Worm (Caenorhabditis elegans): ENCODE data around the gene adm-2.
A peak's percentile ranks its signal among the peaks of the same experiment; 100 is the strongest.

adm-2 gene

ce11 chrX:13672622-13673021 is 15.1 kb upstream of the adm-2 start:
- TF ChIP-seq elt-2 (tag; optimal IDR thresholded peaks at IDR 0.05) (peak; percentile 73), fos-1 (tag; optimal IDR thresholded peaks at IDR 0.05) (no peak), pha-4 (tag; optimal IDR thresholded peaks at IDR 0.05) (peak; percentile 24), ztf-4 (tag; optimal IDR thresholded peaks at IDR 0.05) (no peak), pqm-1 (tag; optimal IDR thresholded peaks at IDR 0.05) (peak; percentile 56), snpc-4 (tag; optimal IDR thresholded peaks at IDR 0.05) (peak; percentile 1), egl-27 (tag; optimal IDR thresholded peaks at IDR 0.05) (no peak)

ce11 chrX:13675444-13675843 is 12.3 kb upstream of the adm-2 start:
- TF ChIP-seq nhr-28 (tag; optimal IDR thresholded peaks at IDR 0.05) (no peak), skn-1 (tag; optimal IDR thresholded peaks at IDR 0.05) (no peak), hmg-11 (tag; optimal IDR thresholded peaks at IDR 0.05) (no peak), daf-12 (tag; optimal IDR thresholded peaks at IDR 0.05) (no peak), elt-2 (tag; optimal IDR thresholded peaks at IDR 0.05) (peak; percentile 40), aly-2 (tag; optimal IDR thresholded peaks at IDR 0.05) (no peak), nhr-25 (tag; optimal IDR thresholded peaks at IDR 0.05) (peak; percentile 7), R02D3.7 (tag; optimal IDR thresholded peaks at IDR 0.05) (no peak), mml-1 (tag; optimal IDR thresholded peaks at IDR 0.05) (no peak), ceh-16 (tag; optimal IDR thresholded peaks at IDR 0.05) (no peak), nhr-67 (tag; optimal IDR thresholded peaks at IDR 0.05) (no peak), fkh-10 (GFP tag; optimal IDR thresholded peaks at IDR 0.05) (no peak), elt-1 (tag; optimal IDR thresholded peaks at IDR 0.05) (no peak), zag-1 (tag; optimal IDR thresholded peaks at IDR 0.05) (no peak), ZK546.5 (tag; optimal IDR thresholded peaks at IDR 0.05) (no peak), nhr-12 (tag; optimal IDR thresholded peaks at IDR 0.05) (no peak), sea-2 (GFP tag; optimal IDR thresholded peaks at IDR 0.05) (no peak), lin-39 (tag; optimal IDR thresholded peaks at IDR 0.05) (no peak), nhr-23 (tag; optimal IDR thresholded peaks at IDR 0.05) (peak; percentile 51), pha-4 (tag; optimal IDR thresholded peaks at IDR 0.05) (peak; percentile 37), fos-1 (tag; optimal IDR thresholded peaks at IDR 0.05) (no peak), ceh-82 (tag; optimal IDR thresholded peaks at IDR 0.05) (no peak), lsy-12 (tag; optimal IDR thresholded peaks at IDR 0.05) (no peak), nhr-77 (tag; optimal IDR thresholded peaks at IDR 0.05) (no peak), ztf-11 (tag; optimal IDR thresholded peaks at IDR 0.05) (no peak), unc-62 (GFP tag; optimal IDR thresholded peaks at IDR 0.05) (no peak), egl-5 (tag; optimal IDR thresholded peaks at IDR 0.05) (no peak), jun-1 (tag; optimal IDR thresholded peaks at IDR 0.05) (peak; percentile 13), nhr-237 (tag; optimal IDR thresholded peaks at IDR 0.05) (no peak), fkh-2 (tag; optimal IDR thresholded peaks at IDR 0.05) (no peak)

- TF ChIP-seq nhr-67 (tag; optimal IDR thresholded peaks at IDR 0.05) = no peak
- TF ChIP-seq zag-1 (tag; optimal IDR thresholded peaks at IDR 0.05) = no peak
- no peak for TF ChIP-seq nhr-77 (tag; optimal IDR thresholded peaks at IDR 0.05)
- no peak for TF ChIP-seq unc-62 (GFP tag; optimal IDR thresholded peaks at IDR 0.05)
- TF ChIP-seq fkh-2 (tag; optimal IDR thresholded peaks at IDR 0.05) = no peak
- no peak for TF ChIP-seq nhr-28 (tag; optimal IDR thresholded peaks at IDR 0.05)
Measured at ce11 chrX:13676892-13677291, 10.9 kb upstream of the adm-2 start, which contains the start of gene gck-4. Gene gck-4, plus strand, starts transcription at chrX:13677192.

- peak; percentile 59 for TF ChIP-seq jun-1 (tag; optimal IDR thresholded peaks at IDR 0.05)
- TF ChIP-seq ceh-28 (tag; optimal IDR thresholded peaks at IDR 0.05) = no peak
- no peak for TF ChIP-seq nhr-67 (tag; optimal IDR thresholded peaks at IDR 0.05)
- peak; percentile 36 for TF ChIP-seq pha-4 (tag; optimal IDR thresholded peaks at IDR 0.05)
- no peak for TF ChIP-seq sea-2 (GFP tag; optimal IDR thresholded peaks at IDR 0.05)
- TF ChIP-seq ztf-4 (tag; optimal IDR thresholded peaks at IDR 0.05) = no peak
- TF ChIP-seq mml-1 (tag; optimal IDR thresholded peaks at IDR 0.05) = no peak
- TF ChIP-seq pqm-1 (tag; optimal IDR thresholded peaks at IDR 0.05) = peak; percentile 80
- peak; percentile 64 for TF ChIP-seq elt-2 (tag; optimal IDR thresholded peaks at IDR 0.05)
- no peak for TF ChIP-seq ztf-11 (tag; optimal IDR thresholded peaks at IDR 0.05)
- TF ChIP-seq unc-62 (GFP tag; optimal IDR thresholded peaks at IDR 0.05) = no peak
- TF ChIP-seq skn-1 (tag; optimal IDR thresholded peaks at IDR 0.05) = no peak
Measured at ce11 chrX:13685725-13686124, 2.0 kb upstream of the adm-2 start.

ce11 chrX:13687111-13687512 is 643 bp upstream of the adm-2 start:
- TF ChIP-seq egl-27 (tag; optimal IDR thresholded peaks at IDR 0.05) (no peak), ztf-11 (tag; optimal IDR thresholded peaks at IDR 0.05) (no peak), snpc-4 (tag; optimal IDR thresholded peaks at IDR 0.05) (peak; percentile 31), skn-1 (tag; optimal IDR thresholded peaks at IDR 0.05) (no peak), lin-15B (tag; optimal IDR thresholded peaks at IDR 0.05) (peak; percentile 15), pha-4 (tag; optimal IDR thresholded peaks at IDR 0.05) (peak; percentile 20), egl-5 (tag; optimal IDR thresholded peaks at IDR 0.05) (peak; percentile 75), eor-1 (tag; optimal IDR thresholded peaks at IDR 0.05) (no peak), jun-1 (tag; optimal IDR thresholded peaks at IDR 0.05) (no peak), elt-1 (tag; optimal IDR thresholded peaks at IDR 0.05) (peak; percentile 43), mml-1 (tag; optimal IDR thresholded peaks at IDR 0.05) (no peak), aly-2 (tag; optimal IDR thresholded peaks at IDR 0.05) (no peak), unc-39 (tag; optimal IDR thresholded peaks at IDR 0.05) (no peak), nhr-237 (tag; optimal IDR thresholded peaks at IDR 0.05) (no peak), ceh-9 (tag; optimal IDR thresholded peaks at IDR 0.05) (no peak), fkh-2 (tag; optimal IDR thresholded peaks at IDR 0.05) (no peak), nhr-28 (tag; optimal IDR thresholded peaks at IDR 0.05) (no peak), fkh-10 (GFP tag; optimal IDR thresholded peaks at IDR 0.05) (no peak), pqm-1 (tag; optimal IDR thresholded peaks at IDR 0.05) (no peak), ZK546.5 (tag; optimal IDR thresholded peaks at IDR 0.05) (no peak), nhr-23 (tag; optimal IDR thresholded peaks at IDR 0.05) (peak; percentile 71), nfya-1 (tag; optimal IDR thresholded peaks at IDR 0.05; ENCODE audit: insufficient read depth) (peak; percentile 75), ceh-82 (tag; optimal IDR thresholded peaks at IDR 0.05) (no peak), elt-2 (tag; optimal IDR thresholded peaks at IDR 0.05) (peak; percentile 22), nhr-11 (tag; optimal IDR thresholded peaks at IDR 0.05) (no peak), sea-2 (GFP tag; optimal IDR thresholded peaks at IDR 0.05) (peak; percentile 24), nhr-67 (tag; optimal IDR thresholded peaks at IDR 0.05) (no peak)

All from whole organism, L3 larva.